Fruit fly (Drosophila melanogaster) whole organism, embryonic: Measurements from ENCODE around the gene CG3517.
A peak's percentile ranks its signal among the peaks of the same experiment; 100 is the strongest.

Source experiments
- Adf1 ChIP-seq: fragments of 200-800 bp; sonication (Bioruptor generic); IDR thresholded peaks from 2 replicates; pipeline ENCODE4 v1.3.6; 2022; ENCODE audit warnings: missing biosample characterization, missing genetic modification characterization
- Asciz ChIP-seq: fragments of 200-800 bp; sonication (Bioruptor generic); optimal IDR thresholded peaks from 2 replicates; lab custom pipeline; 2017; ENCODE audit warnings: missing biosample characterization, mild to moderate bottlenecking, missing genetic modification characterization, missing genetic modification reagents
- CG10321 ChIP-seq: fragments of 200-800 bp; sonication (Bioruptor generic); IDR thresholded peaks from 2 replicates; pipeline ENCODE4 v1.3.6; 2022; ENCODE audit warnings: missing biosample characterization, missing genetic modification characterization
- CG10366 ChIP-seq: fragments of 200-800 bp; sonication (Bioruptor generic); IDR thresholded peaks from 2 replicates; pipeline ENCODE4 v1.3.6; 2022; ENCODE audit warnings: missing biosample characterization, missing genetic modification characterization
- CG14860 ChIP-seq: fragments of 200-800 bp; sonication (Bioruptor generic); IDR thresholded peaks from 3 replicates; pipeline ENCODE4 v1.3.6; 2022; ENCODE audit warnings: missing biosample characterization, missing genetic modification characterization; ENCODE audit not compliant: partially characterized antibody
- CG16863 ChIP-seq: fragments of 200-800 bp; sonication (Bioruptor generic); optimal IDR thresholded peaks from 3 replicates; lab custom pipeline; 2016; ENCODE audit warnings: missing biosample characterization, missing genetic modification characterization
- CG17361 ChIP-seq: fragments of 200-800 bp; sonication (Bioruptor generic); IDR thresholded peaks from 3 replicates; pipeline ENCODE4 v1.3.6; 2022; ENCODE audit warnings: missing biosample characterization, missing genetic modification characterization
- CG17802 ChIP-seq: fragments of 200-800 bp; sonication (Bioruptor generic); optimal IDR thresholded peaks from 2 replicates; lab custom pipeline; 2018; ENCODE audit warnings: missing biosample characterization, mild to moderate bottlenecking, missing genetic modification characterization, moderate library complexity
- CG17912 ChIP-seq: fragments of 200-800 bp; sonication (Bioruptor generic); optimal IDR thresholded peaks from 2 replicates; lab custom pipeline; 2018; ENCODE audit warnings: missing biosample characterization, mild to moderate bottlenecking, missing genetic modification characterization
- CG18764 ChIP-seq: fragments of 200-800 bp; sonication (Bioruptor generic); optimal IDR thresholded peaks from 3 replicates; lab custom pipeline; 2016; ENCODE audit warnings: missing biosample characterization, missing genetic modification characterization
- CG2712 ChIP-seq: fragments of 200-800 bp; optimal IDR thresholded peaks from 3 replicates; lab custom pipeline; 2019; ENCODE audit warnings: missing biosample characterization, mild to moderate bottlenecking, missing genetic modification characterization, moderate library complexity
- CG2889 ChIP-seq: fragments of 200-800 bp; sonication (Bioruptor generic); IDR thresholded peaks from 3 replicates; pipeline ENCODE4 v1.3.6; 2022; ENCODE audit warnings: missing biosample characterization, missing genetic modification characterization
- CG31388 ChIP-seq: fragments of 200-800 bp; sonication (Bioruptor generic); optimal IDR thresholded peaks from 2 replicates; lab custom pipeline; 2016; ENCODE audit warnings: missing biosample characterization, missing genetic modification characterization
- CG3281 ChIP-seq: fragments of 200-800 bp; sonication (Bioruptor generic); optimal IDR thresholded peaks from 3 replicates; lab custom pipeline; 2017; ENCODE audit warnings: missing biosample characterization, mild to moderate bottlenecking, missing genetic modification characterization
- CG33557 ChIP-seq: fragments of 200-800 bp; sonication (Bioruptor generic); optimal IDR thresholded peaks from 2 replicates; lab custom pipeline; 2019; ENCODE audit warnings: missing biosample characterization, mild to moderate bottlenecking, missing genetic modification characterization, moderate library complexity
- CG3407 ChIP-seq: fragments of 200-800 bp; sonication (Bioruptor generic); optimal IDR thresholded peaks from 2 replicates; lab custom pipeline; 2018; ENCODE audit warnings: missing biosample characterization, mild to moderate bottlenecking, missing genetic modification characterization
- CG34376 ChIP-seq: fragments of 200-800 bp; sonication (Bioruptor generic); optimal IDR thresholded peaks from 2 replicates; lab custom pipeline; 2018; ENCODE audit warnings: missing biosample characterization, mild to moderate bottlenecking, missing genetic modification characterization
- CG4404 ChIP-seq: fragments of 200-800 bp; sonication (Bioruptor generic); IDR thresholded peaks from 2 replicates; pipeline ENCODE4 v1.3.6; 2022; ENCODE audit warnings: missing biosample characterization, missing genetic modification characterization
- CG6254 ChIP-seq: fragments of 200-800 bp; sonication (Bioruptor generic); optimal IDR thresholded peaks from 3 replicates; lab custom pipeline; 2017; ENCODE audit warnings: mild to moderate bottlenecking, missing biosample characterization, missing genetic modification reagents, missing genetic modification characterization
- CG6854 ChIP-seq: fragments of 200-800 bp; sonication (Bioruptor generic); optimal IDR thresholded peaks from 3 replicates; lab custom pipeline; 2017; ENCODE audit warnings: missing biosample characterization, mild to moderate bottlenecking, missing genetic modification characterization
- CG7745 ChIP-seq: fragments of 200-800 bp; sonication (Bioruptor generic); optimal IDR thresholded peaks from 2 replicates; lab custom pipeline; 2018; ENCODE audit warnings: missing biosample characterization, mild to moderate bottlenecking, missing genetic modification characterization, moderate library complexity
- CTCF ChIP-seq: fragments of 200-800 bp; sonication (Bioruptor generic); optimal IDR thresholded peaks from 2 replicates; lab custom pipeline; 2017; ENCODE audit warnings: missing biosample characterization, mild to moderate bottlenecking, missing genetic modification characterization, moderate library complexity
- Dll ChIP-seq: fragments of 200-800 bp; sonication (Bioruptor generic); IDR thresholded peaks from 4 replicates; pipeline ENCODE4 v1.3.6; 2022; ENCODE audit warnings: missing biosample characterization, missing genetic modification characterization; ENCODE audit not compliant: partially characterized antibody
- HLHmδ ChIP-seq: fragments of 200-800 bp; sonication (Bioruptor generic); optimal IDR thresholded peaks from 2 replicates; lab custom pipeline; 2018; ENCODE audit warnings: missing biosample characterization, mild to moderate bottlenecking, missing genetic modification characterization, moderate library complexity
- Med ChIP-seq: fragments of 200-800 bp; sonication (Bioruptor generic); peaks from one replicate; lab custom pipeline; 2016; ENCODE audit warnings: missing biosample characterization, missing genetic modification characterization, mild to moderate bottlenecking, inconsistent platforms, moderate library complexity
- NC2α ChIP-seq: fragments of 200-800 bp; sonication (Bioruptor generic); optimal IDR thresholded peaks from 2 replicates; lab custom pipeline; 2016; ENCODE audit warnings: missing biosample characterization, missing genetic modification characterization
- Ptx1 ChIP-seq: fragments of 200-800 bp; sonication (Bioruptor generic); IDR thresholded peaks from 2 replicates; pipeline ENCODE4 v1.3.6; 2022; ENCODE audit warnings: missing biosample characterization, missing genetic modification characterization
- Ravus ChIP-seq: fragments of 200-800 bp; sonication (Bioruptor generic); IDR thresholded peaks from 2 replicates; pipeline ENCODE4 v1.3.6; 2022; ENCODE audit warnings: missing biosample characterization, missing genetic modification characterization
- Rfx ChIP-seq: fragments of 200-800 bp; sonication (Bioruptor generic); IDR thresholded peaks from 2 replicates; pipeline ENCODE4 v1.3.6; 2022; ENCODE audit warnings: missing biosample characterization, missing genetic modification characterization
- Rx ChIP-seq: fragments of 200-800 bp; sonication (Bioruptor generic); IDR thresholded peaks from 2 replicates; pipeline ENCODE4 v1.3.6; 2022; ENCODE audit warnings: missing biosample characterization, missing genetic modification characterization
- Side ChIP-seq: fragments of 200-800 bp; sonication (Bioruptor generic); optimal IDR thresholded peaks from 2 replicates; lab custom pipeline; 2016; ENCODE audit warnings: missing biosample characterization, missing genetic modification characterization
- Sox102F ChIP-seq: fragments of 200-800 bp; sonication (Bioruptor generic); optimal IDR thresholded peaks from 2 replicates; lab custom pipeline; 2018; ENCODE audit warnings: missing biosample characterization, mild to moderate bottlenecking, missing genetic modification characterization, moderate library complexity
- Xrp1 ChIP-seq: fragments of 200-800 bp; sonication (Bioruptor generic); IDR thresholded peaks from 2 replicates; pipeline ENCODE4 v1.3.6; 2022; ENCODE audit warnings: missing biosample characterization, missing genetic modification characterization
- abd-A ChIP-seq: fragments of 200-800 bp; sonication (Bioruptor generic); optimal IDR thresholded peaks from 3 replicates; lab custom pipeline; 2019; ENCODE audit warnings: missing biosample characterization, mild to moderate bottlenecking, missing genetic modification characterization, moderate library complexity
- br ChIP-seq: fragments of >200 bp; optimal IDR thresholded peaks from 2 replicates; lab custom pipeline; 2017
- cad ChIP-seq: fragments of >200 bp; optimal IDR thresholded peaks from 2 replicates; lab custom pipeline; 2017; ENCODE audit warnings: missing biosample characterization, missing genetic modification characterization
- caup ChIP-seq: fragments of 200-800 bp; sonication (Bioruptor generic); optimal IDR thresholded peaks from 3 replicates; lab custom pipeline; 2017; ENCODE audit warnings: missing biosample characterization, mild to moderate bottlenecking, missing genetic modification characterization, moderate library complexity; ENCODE audit not compliant: severe bottlenecking
- crp ChIP-seq, 2 experiments: fragments of 200-800 bp; sonication (Bioruptor generic); optimal IDR thresholded peaks; 2 replicates in 1 of 2; 3 replicates in 1 of 2; lab custom pipeline; 2017; ENCODE audit warnings: missing biosample characterization in 2 of 2, missing genetic modification characterization in 2 of 2, mild to moderate bottlenecking in 1 of 2, moderate library complexity in 1 of 2
- eve ChIP-seq, 2 experiments: fragments of >200 bp; optimal IDR thresholded peaks; 2 replicates each; lab custom pipeline; 2017; ENCODE audit warnings: missing biosample characterization in 2 of 2, missing genetic modification characterization in 2 of 2
- gce ChIP-seq: fragments of 200-800 bp; sonication (Bioruptor generic); IDR thresholded peaks from 3 replicates; pipeline ENCODE4 v1.3.6; 2022; ENCODE audit warnings: missing biosample characterization, missing genetic modification characterization
- gsb-n ChIP-seq: fragments of 200-800 bp; sonication (Bioruptor generic); optimal IDR thresholded peaks from 3 replicates; lab custom pipeline; 2018; ENCODE audit warnings: missing biosample characterization, mild to moderate bottlenecking, missing genetic modification characterization
- nerfin-2 ChIP-seq: fragments of 200-800 bp; sonication (Bioruptor generic); IDR thresholded peaks from 2 replicates; pipeline ENCODE4 v1.3.6; 2022; ENCODE audit warnings: missing biosample characterization, missing genetic modification characterization; ENCODE audit not compliant: partially characterized antibody
- pfk ChIP-seq: fragments of 200-800 bp; sonication (Bioruptor generic); optimal IDR thresholded peaks from 2 replicates; lab custom pipeline; 2018; ENCODE audit warnings: missing biosample characterization, mild to moderate bottlenecking, missing genetic modification characterization, moderate library complexity
- row ChIP-seq: fragments of 200-800 bp; sonication (Bioruptor generic); IDR thresholded peaks from 3 replicates; pipeline ENCODE4 v1.3.6; 2022; ENCODE audit warnings: missing biosample characterization, missing genetic modification characterization
- ssp ChIP-seq: fragments of 200-800 bp; sonication (Bioruptor generic); IDR thresholded peaks from 2 replicates; pipeline ENCODE4 v1.3.6; 2022; ENCODE audit warnings: missing biosample characterization, missing genetic modification characterization
- sug ChIP-seq: fragments of 200-800 bp; optimal IDR thresholded peaks from 2 replicates; lab custom pipeline; 2019; ENCODE audit warnings: missing biosample characterization, mild to moderate bottlenecking, missing genetic modification characterization, moderate library complexity
- tna ChIP-seq: fragments of 200-800 bp; sonication (Bioruptor generic); IDR thresholded peaks from 2 replicates; pipeline ENCODE4 v1.3.6; 2022; ENCODE audit warnings: missing biosample characterization, missing genetic modification characterization; ENCODE audit not compliant: partially characterized antibody
- zen2 ChIP-seq: fragments of 200-800 bp; sonication (Bioruptor generic); IDR thresholded peaks from 3 replicates; pipeline ENCODE4 v1.3.6; 2022; ENCODE audit warnings: missing biosample characterization, missing genetic modification characterization; ENCODE audit not compliant: partially characterized antibody

The CG3517 gene

dm6 chr3R:19425099-19425498 lies at the start of gene CG3517:
Gene CG3517, minus strand, starts transcription at chr3R:19425199.
- no peak for TF ChIP-seq sug (tag; lab: Kevin White, UChicago)
- TF ChIP-seq, all 482 proteins: peak for 0

- TF ChIP-seq CG18764 (GFP tag; lab: Kevin White, UChicago) (no peak), row (GFP tag; lab: Robert Waterston, UW) (0 out of 3 replicates have a peak, but pooled peaks have one; percentile 18), Sox102F (GFP tag; lab: Kevin White, UChicago) (peak; percentile 3)
Measured at dm6 chr3R:19474128-19474527, 49.1 kb upstream of the CG3517 start.

dm6 chr3R:19472218-19472617 lies 47.2 kb upstream of the CG3517 start:
- TF ChIP-seq Ravus (GFP tag; lab: Robert Waterston, UW) (no peak), CG17912 (GFP tag; lab: Kevin White, UChicago) (no peak), caup (GFP tag; lab: Kevin White, UChicago) (no peak), br (lab: Kevin White, UChicago) (no peak), NC2α (GFP tag; lab: Kevin White, UChicago) (peak; percentile 13), gce (GFP tag; lab: Robert Waterston, UW) (peak; percentile 43; the same call in 1 of the 3 replicates), cad (GFP tag; lab: Kevin White, UChicago) (no peak), CG14860 (GFP tag; lab: Robert Waterston, UW) (no peak), CTCF (GFP tag; lab: Kevin White, UChicago) (no peak), Dll (GFP tag; lab: Robert Waterston, UW) (no peak), CG6854 (GFP tag; lab: Kevin White, UChicago) (no peak), HLHmδ (peak; percentile 83), Rx (no peak), nerfin-2 (GFP tag; lab: Robert Waterston, UW) (no peak), Med (GFP tag; lab: Kevin White, UChicago) (no peak), CG31388 (GFP tag; lab: Kevin White, UChicago) (no peak), zen2 (GFP tag; lab: Robert Waterston, UW) (no peak), CG17361 (GFP tag; lab: Robert Waterston, UW) (no peak; the same call in 2 of the 3 replicates), Xrp1 (GFP tag; lab: Robert Waterston, UW) (peak; percentile 54), CG3407 (GFP tag; lab: Kevin White, UChicago) (peak; percentile 63), gsb-n (tag; lab: Kevin White, UChicago) (peak; percentile 20), CG6254 (GFP tag; lab: Kevin White, UChicago) (peak; percentile 41), CG17802 (no peak), tna (GFP tag; lab: Robert Waterston, UW) (no peak), abd-A (no peak), Adf1 (GFP tag; lab: Robert Waterston, UW) (no peak), CG7745 (peak; percentile 36), crp (GFP tag; optimal IDR thresholded peaks at IDR 0.05; lab: Kevin White, UChicago) (no peak), CG4404 (no peak), CG16863 (no peak), CG33557 (GFP tag; lab: Kevin White, UChicago) (peak; percentile 78), Rfx (GFP tag; lab: Robert Waterston, UW) (no peak), CG2889 (GFP tag; lab: Robert Waterston, UW) (no peak), CG10321 (GFP tag; lab: Robert Waterston, UW) (no peak), Ptx1 (GFP tag; lab: Robert Waterston, UW) (no peak), CG34376 (peak; percentile 33), CG3281 (GFP tag; lab: Kevin White, UChicago) (no peak), CG10366 (no peak), CG2712 (tag; lab: Kevin White, UChicago) (peak; percentile 56), eve (GFP tag; optimal IDR thresholded peaks at IDR 0.05; lab: Kevin White, UChicago) (no peak), ssp (GFP tag; lab: Robert Waterston, UW) (no peak), Side (GFP tag; lab: Kevin White, UChicago) (peak; percentile 18), pfk (GFP tag; lab: Kevin White, UChicago) (peak; percentile 53), Asciz (peak; percentile 36)
